Fruit fly (Drosophila melanogaster) whole organism, embryonic: ENCODE data around the gene CG1764.
A peak's percentile ranks its signal among the peaks of the same experiment; 100 is the strongest.

Experiments used
- B-H2 ChIP-seq: fragments of 200-800 bp; sonication (Bioruptor generic); optimal IDR thresholded peaks from 2 replicates; lab custom pipeline; 2018; ENCODE audit warnings: missing biosample characterization, mild to moderate bottlenecking, missing genetic modification characterization
- CG8388 ChIP-seq: fragments of 200-800 bp; sonication (Bioruptor generic); optimal IDR thresholded peaks from 2 replicates; lab custom pipeline; 2019; ENCODE audit warnings: missing biosample characterization, mild to moderate bottlenecking, missing genetic modification characterization, moderate library complexity
- NFAT ChIP-seq: fragments of 200-800 bp; sonication (Bioruptor generic); IDR thresholded peaks from 2 replicates; pipeline ENCODE4 v1.3.6; 2022; ENCODE audit warnings: missing biosample characterization, missing genetic modification characterization
- Sox100B ChIP-seq: fragments of 200-800 bp; sonication (Bioruptor generic); optimal IDR thresholded peaks from 3 replicates; lab custom pipeline; 2018; ENCODE audit warnings: missing biosample characterization, mild to moderate bottlenecking, missing genetic modification characterization
- maf-S ChIP-seq: fragments of 200-800 bp; sonication (Bioruptor generic); optimal IDR thresholded peaks from 2 replicates; lab custom pipeline; 2016; ENCODE audit warnings: missing biosample characterization, missing genetic modification characterization
- sisA ChIP-seq: fragments of 200-800 bp; sonication (Bioruptor generic); IDR thresholded peaks from 2 replicates; pipeline ENCODE4 v1.3.6; 2022; ENCODE audit warnings: missing biosample characterization, missing genetic modification characterization

dm6 chrX:13281244-13281877, 20.9 kb downstream of the CG1764 start:
- TF ChIP-seq maf-S (GFP tag; lab: Kevin White, UChicago) (peak; percentile 9), B-H2 (GFP tag; lab: Kevin White, UChicago) (peak; percentile 5), Sox100B (GFP tag; lab: Kevin White, UChicago) (no peak), CG8388 (no peak), NFAT (GFP tag; lab: Robert Waterston, UW) (no peak), sisA (GFP tag; lab: Robert Waterston, UW) (peak; percentile 14; the same call in 1 of the 2 replicates)
